Worm (Caenorhabditis elegans) whole organism, mixed stage, embryonic: ENCODE data around the gene srh-2.

Experiments used
- bed-3 ChIP-seq: fragments of 200-800 bp; sonication (Bioruptor generic); optimal IDR thresholded peaks from 3 replicates; lab custom pipeline; 2018; ENCODE audit warnings: mild to moderate bottlenecking, missing genetic modification characterization, moderate library complexity, missing compliant biosample characterization
- ceh-39 ChIP-seq: fragments of 150-350 bp; optimal IDR thresholded peaks from 2 replicates; lab custom pipeline; 2014; ENCODE audit warnings: missing biosample characterization, missing genetic modification characterization

- TF ChIP-seq bed-3 (GFP tag; lab: Kevin White, UChicago) = no peak
- TF ChIP-seq ceh-39 (tag; lab: Kevin White, UChicago) = no peak
These were observed 28.5 kb upstream of the srh-2 start, which contains the start of the genes ugt-29 and srx-5 for ce11 chrV:699489-700129.
